Fruit fly (Drosophila melanogaster) whole organism, embryonic: ENCODE data around the gene CG11790.

ENCODE experiments used
- Abd-B ChIP-seq: fragments of 200-800 bp; sonication (Bioruptor generic); optimal IDR thresholded peaks from 2 replicates; lab custom pipeline; 2018; ENCODE audit warnings: missing biosample characterization, mild to moderate bottlenecking, missing genetic modification characterization, moderate library complexity
- Ada2b ChIP-seq: fragments of 200-800 bp; sonication (Bioruptor generic); IDR thresholded peaks from 2 replicates; pipeline ENCODE4 v1.3.6; 2022; ENCODE audit warnings: missing biosample characterization, missing genetic modification characterization
- Bdp1 ChIP-seq: fragments of 200-800 bp; sonication (Bioruptor generic); optimal IDR thresholded peaks from 3 replicates; lab custom pipeline; 2016; ENCODE audit warnings: missing biosample characterization, missing genetic modification characterization
- CG11247 ChIP-seq: fragments of 200-800 bp; sonication (Bioruptor generic); IDR thresholded peaks from 2 replicates; pipeline ENCODE4 v1.3.6; 2022; ENCODE audit warnings: missing biosample characterization, missing genetic modification characterization
- CG12236 ChIP-seq: fragments of 200-800 bp; sonication (Bioruptor generic); optimal IDR thresholded peaks from 2 replicates; lab custom pipeline; 2016; ENCODE audit warnings: missing biosample characterization, missing genetic modification characterization
- CG17829 ChIP-seq: fragments of 200-800 bp; optimal IDR thresholded peaks from 2 replicates; lab custom pipeline; 2019; ENCODE audit warnings: missing biosample characterization, mild to moderate bottlenecking, missing genetic modification characterization, moderate library complexity
- CG2120 ChIP-seq: fragments of 200-800 bp; sonication (Bioruptor generic); optimal IDR thresholded peaks from 3 replicates; lab custom pipeline; 2016; ENCODE audit warnings: missing biosample characterization, missing genetic modification characterization
- CG31441 ChIP-seq: fragments of 200-800 bp; sonication (Bioruptor generic); IDR thresholded peaks from 2 replicates; pipeline ENCODE4 v1.3.6; 2022; ENCODE audit warnings: missing biosample characterization, missing genetic modification characterization
- CG32772 ChIP-seq: fragments of 200-800 bp; sonication (Bioruptor generic); IDR thresholded peaks from 2 replicates; pipeline ENCODE4 v1.3.6; 2022; ENCODE audit warnings: missing biosample characterization, missing genetic modification characterization
- CG33213 ChIP-seq: fragments of 200-800 bp; sonication (Bioruptor generic); optimal IDR thresholded peaks from 3 replicates; lab custom pipeline; 2016; ENCODE audit warnings: missing biosample characterization, missing genetic modification characterization
- CG34224 ChIP-seq: fragments of 200-800 bp; sonication (Bioruptor generic); IDR thresholded peaks from 3 replicates; pipeline ENCODE4 v1.3.6; 2022; ENCODE audit warnings: missing biosample characterization, missing genetic modification characterization; ENCODE audit not compliant: partially characterized antibody
- CG6689 ChIP-seq: fragments of 200-800 bp; sonication (Bioruptor generic); IDR thresholded peaks from 2 replicates; pipeline ENCODE4 v1.3.6; 2022; ENCODE audit warnings: missing biosample characterization, missing genetic modification characterization
- CG8089 ChIP-seq: fragments of 200-800 bp; sonication (Bioruptor generic); optimal IDR thresholded peaks from 3 replicates; lab custom pipeline; 2016; ENCODE audit warnings: missing biosample characterization, missing genetic modification characterization
- CG8290 ChIP-seq, 3 experiments: fragments of 200-800 bp; sonication (Bioruptor generic); optimal IDR thresholded peaks; 2 replicates each; lab custom pipeline; 2016 to 2019; ENCODE audit warnings: missing biosample characterization in 3 of 3, missing genetic modification characterization in 3 of 3, mild to moderate bottlenecking in 2 of 3, moderate library complexity in 1 of 3
- Dip3 ChIP-seq: fragments of 200-800 bp; sonication (Bioruptor generic); optimal IDR thresholded peaks from 3 replicates; lab custom pipeline; 2016; ENCODE audit warnings: missing biosample characterization, missing genetic modification characterization
- E2f2 ChIP-seq: fragments of 200-800 bp; sonication (Bioruptor generic); IDR thresholded peaks from 2 replicates; pipeline ENCODE4 v1.3.6; 2022; ENCODE audit warnings: missing biosample characterization, missing genetic modification characterization
- Eip74EF ChIP-seq, 2 experiments: fragments of 200-800 bp in 1 of 2; fragments of >200 bp in 1 of 2; sonication (Bioruptor generic) in 1 of 2; optimal IDR thresholded peaks; 2 replicates each; lab custom pipeline; 2017 to 2019; ENCODE audit warnings: missing biosample characterization in 2 of 2, missing genetic modification characterization in 2 of 2, mild to moderate bottlenecking in 1 of 2, moderate library complexity in 1 of 2
- H2.0 ChIP-seq: fragments of 200-800 bp; sonication (Bioruptor generic); IDR thresholded peaks from 2 replicates; pipeline ENCODE4 v1.3.6; 2022; ENCODE audit warnings: missing biosample characterization, missing genetic modification characterization
- Mrtf ChIP-seq: fragments of 200-800 bp; sonication (Bioruptor generic); IDR thresholded peaks from 3 replicates; pipeline ENCODE4 v1.3.6; 2022; ENCODE audit warnings: missing biosample characterization, missing genetic modification characterization
- Nf-YA ChIP-seq: fragments of 200-800 bp; sonication (Bioruptor generic); IDR thresholded peaks from 2 replicates; pipeline ENCODE4 v1.3.6; 2022; ENCODE audit warnings: missing biosample characterization, missing genetic modification characterization
- Oli ChIP-seq: fragments of 200-800 bp; sonication (Bioruptor generic); optimal IDR thresholded peaks from 2 replicates; lab custom pipeline; 2018; ENCODE audit warnings: missing biosample characterization, mild to moderate bottlenecking, missing genetic modification characterization, moderate library complexity
- Opbp ChIP-seq: fragments of 200-800 bp; sonication (Bioruptor generic); IDR thresholded peaks from 3 replicates; pipeline ENCODE4 v1.3.6; 2022; ENCODE audit warnings: missing biosample characterization, missing genetic modification characterization; ENCODE audit not compliant: partially characterized antibody
- Pdp1 ChIP-seq, 2 experiments: fragments of 200-800 bp; sonication (Bioruptor generic); optimal IDR thresholded peaks; 3 replicates each; lab custom pipeline; 2016; ENCODE audit warnings: missing biosample characterization in 2 of 2, missing genetic modification characterization in 2 of 2, mild to moderate bottlenecking in 1 of 2, moderate library complexity in 1 of 2
- Ssrp ChIP-seq: fragments of 200-800 bp; sonication (Bioruptor generic); optimal IDR thresholded peaks from 2 replicates; lab custom pipeline; 2018; ENCODE audit warnings: missing biosample characterization, mild to moderate bottlenecking, missing genetic modification characterization, moderate library complexity
- Stat92E ChIP-seq, 3 experiments: fragments of >200 bp in 2 of 3; fragments of 200-800 bp in 1 of 3; sonication (Bioruptor generic) in 1 of 3; optimal IDR thresholded peaks; 2 replicates each; lab custom pipeline; 2017 to 2019; ENCODE audit warnings: missing biosample characterization in 3 of 3, missing genetic modification characterization in 3 of 3, mild to moderate bottlenecking in 1 of 3, moderate library complexity in 1 of 3
- abd-A ChIP-seq: fragments of 200-800 bp; sonication (Bioruptor generic); optimal IDR thresholded peaks from 3 replicates; lab custom pipeline; 2019; ENCODE audit warnings: missing biosample characterization, mild to moderate bottlenecking, missing genetic modification characterization, moderate library complexity
- ash1 ChIP-seq: fragments of 200-800 bp; sonication (Bioruptor generic); optimal IDR thresholded peaks from 2 replicates; lab custom pipeline; 2018; ENCODE audit warnings: missing biosample characterization, mild to moderate bottlenecking, missing genetic modification characterization
- cato ChIP-seq: fragments of 200-800 bp; sonication (Bioruptor generic); optimal IDR thresholded peaks from 2 replicates; lab custom pipeline; 2016; ENCODE audit warnings: missing biosample characterization, missing genetic modification characterization, borderline replicate concordance
- ci ChIP-seq: fragments of 200-800 bp; sonication (Bioruptor generic); IDR thresholded peaks from 3 replicates; pipeline ENCODE4 v1.3.6; 2022; ENCODE audit warnings: missing biosample characterization, missing genetic modification characterization
- crp ChIP-seq, 2 experiments: fragments of 200-800 bp; sonication (Bioruptor generic); optimal IDR thresholded peaks; 2 replicates in 1 of 2; 3 replicates in 1 of 2; lab custom pipeline; 2017; ENCODE audit warnings: missing biosample characterization in 2 of 2, missing genetic modification characterization in 2 of 2, mild to moderate bottlenecking in 1 of 2, moderate library complexity in 1 of 2
- disco-r ChIP-seq: fragments of 200-800 bp; sonication (Bioruptor generic); optimal IDR thresholded peaks from 2 replicates; lab custom pipeline; 2016; ENCODE audit warnings: missing biosample characterization, missing genetic modification characterization
- dm ChIP-seq: fragments of 200-800 bp; sonication (Bioruptor generic); optimal IDR thresholded peaks from 3 replicates; lab custom pipeline; 2016; ENCODE audit warnings: missing biosample characterization, missing genetic modification characterization
- ham ChIP-seq: fragments of 200-800 bp; sonication (Bioruptor generic); IDR thresholded peaks from 2 replicates; pipeline ENCODE4 v1.3.6; 2022; ENCODE audit warnings: missing biosample characterization, missing genetic modification characterization
- hb ChIP-seq: fragments of 200-800 bp; sonication (Bioruptor generic); IDR thresholded peaks from 3 replicates; pipeline ENCODE4 v1.3.6; 2022; ENCODE audit warnings: missing biosample characterization, missing genetic modification characterization; ENCODE audit not compliant: partially characterized antibody
- jigr1 ChIP-seq: fragments of 200-800 bp; sonication (Bioruptor generic); IDR thresholded peaks from 3 replicates; pipeline ENCODE4 v1.3.6; 2022; ENCODE audit warnings: missing biosample characterization, missing genetic modification characterization
- lilli ChIP-seq: fragments of 200-800 bp; sonication (Bioruptor generic); optimal IDR thresholded peaks from 3 replicates; lab custom pipeline; 2016; ENCODE audit warnings: missing biosample characterization, missing genetic modification characterization
- luna ChIP-seq: fragments of 200-800 bp; sonication (Bioruptor generic); optimal IDR thresholded peaks from 2 replicates; lab custom pipeline; 2016; ENCODE audit warnings: missing biosample characterization, missing genetic modification characterization
- nom ChIP-seq: fragments of 200-800 bp; sonication (Bioruptor generic); optimal IDR thresholded peaks from 2 replicates; lab custom pipeline; 2017; ENCODE audit warnings: missing biosample characterization, missing genetic modification characterization, mild to moderate bottlenecking, moderate library complexity, missing genetic modification reagents
- otp ChIP-seq: fragments of 200-800 bp; sonication (Bioruptor generic); IDR thresholded peaks from 3 replicates; pipeline ENCODE4, ENCODE4 v1.3.6; 2022; ENCODE audit warnings: missing biosample characterization, missing genetic modification characterization
- pan ChIP-seq, 4 experiments: fragments of >200 bp in 3 of 4; fragments of 200-800 bp in 1 of 4; sonication (Bioruptor generic) in 1 of 4; optimal IDR thresholded peaks in 3 of 4; IDR thresholded peaks in 1 of 4; 2 replicates each; pipeline versions ENCODE4 v1.3.6 to Lab custom; 2017 to 2022; ENCODE audit warnings: missing biosample characterization in 2 of 4, missing genetic modification characterization in 2 of 4, mixed read lengths in 1 of 4
- pita ChIP-seq: fragments of 200-800 bp; sonication (Bioruptor generic); optimal IDR thresholded peaks from 2 replicates; lab custom pipeline; 2017; ENCODE audit warnings: missing biosample characterization, mild to moderate bottlenecking, missing genetic modification characterization
- ro ChIP-seq: fragments of 200-800 bp; sonication (Bioruptor generic); IDR thresholded peaks from 2 replicates; pipeline ENCODE4 v1.3.6; 2022; ENCODE audit warnings: missing biosample characterization, missing genetic modification characterization
- slou ChIP-seq: fragments of 200-800 bp; sonication (Bioruptor generic); optimal IDR thresholded peaks from 3 replicates; lab custom pipeline; 2016; ENCODE audit warnings: missing biosample characterization, missing genetic modification characterization
- tap ChIP-seq: fragments of 200-800 bp; optimal IDR thresholded peaks from 3 replicates; lab custom pipeline; 2019; ENCODE audit warnings: missing biosample characterization, mild to moderate bottlenecking, missing genetic modification characterization, moderate library complexity
- tio ChIP-seq: fragments of 200-800 bp; sonication (Bioruptor generic); optimal IDR thresholded peaks from 2 replicates; lab custom pipeline; 2017; ENCODE audit warnings: missing biosample characterization, missing genetic modification characterization, inconsistent platforms
- tna ChIP-seq: fragments of 200-800 bp; sonication (Bioruptor generic); IDR thresholded peaks from 2 replicates; pipeline ENCODE4 v1.3.6; 2022; ENCODE audit warnings: missing biosample characterization, missing genetic modification characterization; ENCODE audit not compliant: partially characterized antibody
- tup ChIP-seq: fragments of 200-800 bp; sonication (Bioruptor generic); optimal IDR thresholded peaks from 2 replicates; lab custom pipeline; 2016; ENCODE audit warnings: missing biosample characterization, mild to moderate bottlenecking, missing genetic modification characterization, moderate library complexity

CG11790 gene

dm6 chr3R:25024895-25025557, 22.5 kb upstream of the CG11790 start, which contains the start of the genes EMC6 and Hr96 (continued):
- TF ChIP-seq Dip3 (GFP tag; lab: Kevin White, UChicago): peak; percentile 94
- TF ChIP-seq CG8089: peak; percentile 86
- peak; percentile 89 for TF ChIP-seq luna
- TF ChIP-seq ro: peak; percentile 68
- TF ChIP-seq Pdp1 (GFP tag; optimal IDR thresholded peaks at IDR 0.05; lab: Kevin White, UChicago): peak; percentile 93 to 94
- TF ChIP-seq ci (GFP tag; lab: Robert Waterston, UW): peak; percentile 95
- TF ChIP-seq CG34224: peak; percentile 64; the same call in 2 of the 3 replicates
- TF ChIP-seq pita: no peak
- TF ChIP-seq CG8290 (GFP tag; optimal IDR thresholded peaks at IDR 0.05; lab: Kevin White, UChicago): no peak
- peak in 1 of 2 experiments; percentile 98 for TF ChIP-seq CG8290 (tag; optimal IDR thresholded peaks at IDR 0.05; lab: Kevin White, UChicago)
- TF ChIP-seq Abd-B (GFP tag; lab: Kevin White, UChicago): peak; percentile 89
- TF ChIP-seq Eip74EF (GFP tag; optimal IDR thresholded peaks at IDR 0.05; lab: Kevin White, UChicago): no peak
- TF ChIP-seq otp (GFP tag; lab: Robert Waterston, UW): peak; percentile 92
- peak; percentile 95 for TF ChIP-seq CG17829 (tag; lab: Kevin White, UChicago)
- peak; percentile 61; the same call in 2 of the 3 replicates for TF ChIP-seq hb (GFP tag; lab: Robert Waterston, UW)
- peak; percentile 87 for TF ChIP-seq Oli (tag; lab: Kevin White, UChicago)
- peak; percentile 91 for TF ChIP-seq Ssrp (tag; lab: Kevin White, UChicago)
- TF ChIP-seq CG32772 (GFP tag; lab: Robert Waterston, UW): peak; percentile 92
- no peak for TF ChIP-seq abd-A (tag; lab: Kevin White, UChicago)
- TF ChIP-seq slou (GFP tag; lab: Kevin White, UChicago): no peak
- peak; percentile 79 for TF ChIP-seq Nf-YA (GFP tag; lab: Robert Waterston, UW)
- TF ChIP-seq Ada2b (GFP tag; lab: Robert Waterston, UW): peak; percentile 90
- peak; percentile 65; the same call in 1 of the 3 replicates for TF ChIP-seq Opbp (GFP tag; lab: Robert Waterston, UW)
- peak; percentile 86 for TF ChIP-seq disco-r (GFP tag; lab: Kevin White, UChicago)
- TF ChIP-seq CG11247: peak; percentile 93
- peak; percentile 91 for TF ChIP-seq CG6689 (GFP tag; lab: Robert Waterston, UW)
- TF ChIP-seq CG33213 (GFP tag; lab: Kevin White, UChicago): peak; percentile 90
- peak; percentile 90 for TF ChIP-seq H2.0 (GFP tag; lab: Robert Waterston, UW)
- peak; percentile 92 for TF ChIP-seq cato
- peak; percentile 80 for TF ChIP-seq nom
- TF ChIP-seq tap: peak; percentile 87
- TF ChIP-seq Stat92E (GFP tag; optimal IDR thresholded peaks at IDR 0.05; lab: Kevin White, UChicago): peak in 1 of 3 experiments; percentile 54
- peak; percentile 84 for TF ChIP-seq dm (GFP tag; lab: Kevin White, UChicago)
- no peak for TF ChIP-seq pan (optimal IDR thresholded peaks at IDR 0.05; lab: Kevin White, UChicago)
- TF ChIP-seq pan (GFP tag; optimal IDR thresholded peaks at IDR 0.05 in 1 of 2, IDR thresholded peaks at IDR 0.05 in 1 of 2): peak in 1 of 2 experiments; percentile 94
- TF ChIP-seq Bdp1 (GFP tag; lab: Kevin White, UChicago): peak; percentile 85
- TF ChIP-seq E2f2 (GFP tag; lab: Robert Waterston, UW): peak; percentile 75
- TF ChIP-seq CG31441 (GFP tag; lab: Robert Waterston, UW): peak; percentile 94
- TF ChIP-seq ash1 (GFP tag; lab: Kevin White, UChicago): peak; percentile 83
- no peak for TF ChIP-seq tio (GFP tag; lab: Kevin White, UChicago)
- TF ChIP-seq jigr1 (GFP tag; lab: Robert Waterston, UW): peak; percentile 62; the same call in 2 of the 3 replicates
- TF ChIP-seq crp (GFP tag; optimal IDR thresholded peaks at IDR 0.05; lab: Kevin White, UChicago): peak in 1 of 2 experiments; percentile 71
- peak; percentile 98 for TF ChIP-seq lilli (GFP tag; lab: Kevin White, UChicago)
- peak; percentile 91 for TF ChIP-seq Mrtf (GFP tag; lab: Robert Waterston, UW)
- peak; percentile 82 for TF ChIP-seq tna (GFP tag; lab: Robert Waterston, UW)
- peak; percentile 91 for TF ChIP-seq tup (GFP tag; lab: Kevin White, UChicago)
- TF ChIP-seq CG2120 (GFP tag; lab: Kevin White, UChicago): peak; percentile 97
- peak; percentile 70 for TF ChIP-seq CG12236
- TF ChIP-seq ham (GFP tag; lab: Robert Waterston, UW): peak; percentile 84
